Fruit fly (Drosophila melanogaster): ENCODE measurements around the gene tin.

tin gene

dm6 chr3R:21349039-21349781 is 29.6 kb upstream of the tin start, which contains the start of gene aus (continued):
- TF ChIP-seq CG7987 (GFP tag; optimal IDR thresholded peaks at IDR 0.05) (peak; percentile 34), lab (GFP tag; optimal IDR thresholded peaks at IDR 0.05) (peak; percentile 59), CG32772 (GFP tag; IDR thresholded peaks at IDR 0.05) (no peak), phol (tag; optimal IDR thresholded peaks at IDR 0.05) (peak; percentile 12), Dp (GFP tag; optimal IDR thresholded peaks at IDR 0.05) (peak; percentile 90), Ets97D (GFP tag; optimal IDR thresholded peaks at IDR 0.05) (peak; percentile 14), ewg (GFP tag; optimal IDR thresholded peaks at IDR 0.05) (peak; percentile 77), Gug (GFP tag; IDR thresholded peaks at IDR 0.05) (peak; percentile 14; the same call in 1 of the 4 replicates), ERR (GFP tag; optimal IDR thresholded peaks at IDR 0.05) (peak; percentile 33), shn (GFP tag; optimal IDR thresholded peaks at IDR 0.05) (no peak), CG6765 (GFP tag; optimal IDR thresholded peaks at IDR 0.05) (no peak), GATAe (GFP tag; conservative IDR thresholded peaks at IDR 0.05) (no peak), ac (GFP tag; optimal IDR thresholded peaks at IDR 0.05) (peak; percentile 3), CG7928 (GFP tag; optimal IDR thresholded peaks at IDR 0.05) (no peak), sc (optimal IDR thresholded peaks at IDR 0.05) (no peak), sc (GFP tag; optimal IDR thresholded peaks at IDR 0.05) (no peak), CG6813 (GFP tag; optimal IDR thresholded peaks at IDR 0.05) (peak; percentile 14), slou (GFP tag; optimal IDR thresholded peaks at IDR 0.05) (no peak), CG17186 (GFP tag; optimal IDR thresholded peaks at IDR 0.05) (peak; percentile 45), chn (GFP tag; optimal IDR thresholded peaks at IDR 0.05) (no peak), Nf-YC (tag; optimal IDR thresholded peaks at IDR 0.05) (peak; percentile 92), Dek (tag; optimal IDR thresholded peaks at IDR 0.05) (no peak), nau (GFP tag; optimal IDR thresholded peaks at IDR 0.05) (peak; percentile 2), Tbp (GFP tag; optimal IDR thresholded peaks at IDR 0.05) (no peak), CG7357 (GFP tag; IDR thresholded peaks at IDR 0.05) (no peak), ttk (GFP tag; IDR thresholded peaks at IDR 0.05) (no peak), CG15514 (GFP tag; optimal IDR thresholded peaks at IDR 0.05) (peak; percentile 71), sens (GFP tag) (peak; percentile 89), CG7556 (GFP tag; optimal IDR thresholded peaks at IDR 0.05) (no peak), CG11093 (GFP tag; IDR thresholded peaks at IDR 0.05) (0 out of 3 replicates have a peak, but pooled peaks have one; percentile 19), oc (tag; optimal IDR thresholded peaks at IDR 0.05) (peak; percentile 9), CG2116 (GFP tag; optimal IDR thresholded peaks at IDR 0.05) (peak; percentile 36), CG10543 (GFP tag; optimal IDR thresholded peaks at IDR 0.05) (peak; percentile 42), Jarid2 (GFP tag; optimal IDR thresholded peaks at IDR 0.05) (peak; percentile 96), Atf6 (GFP tag; IDR thresholded peaks at IDR 0.05) (no peak), HmgZ (tag; optimal IDR thresholded peaks at IDR 0.05) (peak; percentile 46), CG33557 (GFP tag; optimal IDR thresholded peaks at IDR 0.05) (peak; percentile 32), az2 (GFP tag; optimal IDR thresholded peaks at IDR 0.05) (no peak), ATbp (GFP tag; optimal IDR thresholded peaks at IDR 0.05) (peak; percentile 19), Deaf1 (tag; optimal IDR thresholded peaks at IDR 0.05) (peak; percentile 74), MESR4 (GFP tag; optimal IDR thresholded peaks at IDR 0.05) (peak; percentile 41), NC2β (GFP tag; optimal IDR thresholded peaks at IDR 0.05) (peak; percentile 17)

Measured in whole organism, embryonic.